Worm (Caenorhabditis elegans) whole organism, early embryonic: ENCODE measurements around the gene F11G11.15.
"Not testable (repeated sequence)": the region's sequence is repeated elsewhere in the genome, so short reads cannot be mapped to it uniquely, and the experiment has no call there.

Experiments
- B0310.2 ChIP-seq: sonication (generic microtip); optimal IDR thresholded peaks from 2 replicates; lab custom pipeline; 2016; ENCODE audit warnings: mild to moderate bottlenecking, missing genetic modification characterization, missing compliant biosample characterization
- F13C5.2 ChIP-seq: sonication (generic microtip); optimal IDR thresholded peaks from 2 replicates; lab custom pipeline; 2017; ENCODE audit warnings: mild to moderate bottlenecking, missing genetic modification characterization, inconsistent platforms, missing compliant biosample characterization
- aly-1 ChIP-seq: sonication (generic microtip); optimal IDR thresholded peaks from 2 replicates; lab custom pipeline; 2016; ENCODE audit warnings: missing genetic modification characterization, missing compliant biosample characterization
- ama-1 ChIP-seq: fragments of 150-350 bp; optimal IDR thresholded peaks from 2 replicates; lab custom pipeline; 2014
- ceh-13 ChIP-seq: fragments of 200-800 bp; sonication (Bioruptor generic); optimal IDR thresholded peaks from 2 replicates; lab custom pipeline; 2018; ENCODE audit warnings: mild to moderate bottlenecking, missing genetic modification characterization, missing compliant biosample characterization
- ceh-36 ChIP-seq: sonication (generic microtip); optimal IDR thresholded peaks from 2 replicates; lab custom pipeline; 2016; ENCODE audit warnings: missing genetic modification characterization, inconsistent platforms, missing compliant biosample characterization
- ets-7 ChIP-seq: sonication (generic microtip); optimal IDR thresholded peaks from 2 replicates; lab custom pipeline; 2016; ENCODE audit warnings: missing genotype, missing genetic modification characterization, missing compliant biosample characterization
- flt-1 ChIP-seq: fragments of 200-800 bp; sonication (Bioruptor generic); IDR thresholded peaks from 2 replicates; pipeline ENCODE4 v1.3.6; 2022; ENCODE audit warnings: missing genetic modification characterization, missing compliant biosample characterization
- hmbx-1 ChIP-seq: sonication (generic microtip); optimal IDR thresholded peaks from 2 replicates; lab custom pipeline; 2016; ENCODE audit warnings: mild to moderate bottlenecking, missing genetic modification characterization, missing compliant biosample characterization
- hmg-4 ChIP-seq: fragments of 200-800 bp; sonication (Bioruptor generic); optimal IDR thresholded peaks from 2 replicates; lab custom pipeline; 2018; ENCODE audit warnings: mild to moderate bottlenecking, missing genetic modification characterization, missing compliant biosample characterization
- hnd-1 ChIP-seq: sonication (generic microtip); optimal IDR thresholded peaks from 2 replicates; lab custom pipeline; 2016; ENCODE audit warnings: missing genetic modification characterization, missing compliant biosample characterization
- pes-1 ChIP-seq: fragments of 200-800 bp; sonication (Bioruptor generic); IDR thresholded peaks from 2 replicates; pipeline ENCODE4 v1.3.6; 2022; ENCODE audit warnings: missing genetic modification reagents, missing genetic modification characterization, missing compliant biosample characterization
- scrt-1 ChIP-seq: fragments of 200-800 bp; sonication (Bioruptor generic); IDR thresholded peaks from 2 replicates; pipeline ENCODE4 v1.3.6; 2022; ENCODE audit warnings: missing genetic modification characterization, missing compliant biosample characterization
- sea-1 ChIP-seq: fragments of 200-800 bp; sonication (Bioruptor generic); conservative IDR thresholded peaks from 2 replicates; pipeline ENCODE4 v1.3.6; 2022; ENCODE audit warnings: missing genetic modification characterization, missing compliant biosample characterization
- tbx-11 ChIP-seq: fragments of 200-800 bp; sonication (Bioruptor generic); IDR thresholded peaks from 2 replicates; pipeline ENCODE4 v1.3.6; 2022; ENCODE audit warnings: missing genetic modification characterization, missing compliant biosample characterization
- tbx-37 ChIP-seq: fragments of 200-800 bp; sonication (Bioruptor generic); conservative IDR thresholded peaks from 2 replicates; pipeline ENCODE4 v1.3.6; 2022; ENCODE audit warnings: missing genetic modification reagents, missing genetic modification characterization, missing compliant biosample characterization
- tra-4 ChIP-seq: sonication (generic microtip); optimal IDR thresholded peaks from 2 replicates; lab custom pipeline; 2017; ENCODE audit warnings: missing genetic modification characterization, missing compliant biosample characterization

Gene F11G11.15

ce11 chrII:4851594-4852106 lies 23.0 kb upstream of the F11G11.15 start, which contains the start of gene dnj-9:
Gene dnj-9, plus strand, starts transcription at chrII:4852056.
- TF ChIP-seq hnd-1 (tag; lab: Kevin White, UChicago) = peak; percentile 32
- peak; percentile 68 for TF ChIP-seq F13C5.2 (tag; lab: Kevin White, UChicago)
- no peak for TF ChIP-seq aly-1 (tag; lab: Kevin White, UChicago)
- TF ChIP-seq tbx-37 (GFP tag; lab: Robert Waterston, UW) = 0 out of 2 replicates have a peak, but pooled peaks have one; percentile 31
- TF ChIP-seq ceh-36 (tag; lab: Kevin White, UChicago) = peak; percentile 30
- TF ChIP-seq pes-1 (GFP tag; lab: Robert Waterston, UW) = peak; percentile 48; the same call in 1 of the 2 replicates
- TF ChIP-seq hmbx-1 (tag; lab: Kevin White, UChicago) = peak; percentile 29
- TF ChIP-seq scrt-1 (GFP tag; lab: Robert Waterston, UW) = peak; percentile 59; the same call in 1 of the 2 replicates
- TF ChIP-seq flt-1 (GFP tag; lab: Robert Waterston, UW) = peak; percentile 62; the same call in 1 of the 2 replicates
- no peak for TF ChIP-seq sea-1
- TF ChIP-seq tra-4 (tag; lab: Kevin White, UChicago) = no peak

- TF ChIP-seq F13C5.2 (tag; lab: Kevin White, UChicago) (no peak), flt-1 (GFP tag; lab: Robert Waterston, UW) (no peak), pes-1 (GFP tag; lab: Robert Waterston, UW) (no peak), ets-7 (no peak), ama-1 (lab: Kevin White, UChicago) (no peak), ceh-13 (GFP tag; lab: Kevin White, UChicago) (no peak), hmg-4 (no peak), tra-4 (tag; lab: Kevin White, UChicago) (no peak), sea-1 (no peak), scrt-1 (GFP tag; lab: Robert Waterston, UW) (no peak), hnd-1 (tag; lab: Kevin White, UChicago) (no peak), B0310.2 (tag; lab: Kevin White, UChicago) (no peak), aly-1 (tag; lab: Kevin White, UChicago) (no peak), tbx-37 (GFP tag; lab: Robert Waterston, UW) (no peak), tbx-11 (no peak), hmbx-1 (tag; lab: Kevin White, UChicago) (no peak), ceh-36 (tag; lab: Kevin White, UChicago) (no peak)
These were observed 19.9 kb upstream of the F11G11.15 start for ce11 chrII:4854761-4855160.

ce11 chrII:4855489-4855888 lies 19.2 kb upstream of the F11G11.15 start:
- TF ChIP-seq tbx-11 (no peak), tbx-37 (GFP tag; lab: Robert Waterston, UW) (no peak), B0310.2 (tag; lab: Kevin White, UChicago) (no peak), ceh-36 (tag; lab: Kevin White, UChicago) (no peak), aly-1 (tag; lab: Kevin White, UChicago) (no peak), tra-4 (tag; lab: Kevin White, UChicago) (no peak), F13C5.2 (tag; lab: Kevin White, UChicago) (no peak), hmbx-1 (tag; lab: Kevin White, UChicago) (no peak), ets-7 (no peak)

ce11 chrII:4856113-4856512 lies 18.5 kb upstream of the F11G11.15 start:
- TF ChIP-seq pes-1 (GFP tag; lab: Robert Waterston, UW) (no peak), ceh-13 (GFP tag; lab: Kevin White, UChicago) (no peak), hmg-4 (no peak), B0310.2 (tag; lab: Kevin White, UChicago) (no peak), flt-1 (GFP tag; lab: Robert Waterston, UW) (no peak), tbx-11 (no peak), aly-1 (tag; lab: Kevin White, UChicago) (no peak), tbx-37 (GFP tag; lab: Robert Waterston, UW) (no peak), scrt-1 (GFP tag; lab: Robert Waterston, UW) (no peak), tra-4 (tag; lab: Kevin White, UChicago) (no peak)

- no peak for TF ChIP-seq ets-7
- TF ChIP-seq pes-1 (GFP tag; lab: Robert Waterston, UW) = no peak
- no peak for TF ChIP-seq ceh-13 (GFP tag; lab: Kevin White, UChicago)
These were observed 17.6 kb upstream of the F11G11.15 start for ce11 chrII:4857086-4857485.

ce11 chrII:4857873-4858364 lies 16.7 kb upstream of the F11G11.15 start, which contains the start of gene F11G11.5:
Gene F11G11.5, plus strand, starts transcription at chrII:4857923.
- TF ChIP-seq tbx-37 (GFP tag; lab: Robert Waterston, UW) = no peak
- TF ChIP-seq scrt-1 (GFP tag; lab: Robert Waterston, UW) = no peak
- no peak for TF ChIP-seq ceh-13 (GFP tag; lab: Kevin White, UChicago)
- TF ChIP-seq tbx-11 = no peak
- no peak for TF ChIP-seq ceh-36 (tag; lab: Kevin White, UChicago)
- no peak for TF ChIP-seq ama-1 (lab: Kevin White, UChicago)
- TF ChIP-seq sea-1 = no peak

ce11 chrII:4858906-4859411 lies 15.7 kb upstream of the F11G11.15 start:
- no peak for TF ChIP-seq ama-1 (lab: Kevin White, UChicago)
- TF ChIP-seq tbx-11 = no peak

- TF ChIP-seq tbx-37 (GFP tag; lab: Robert Waterston, UW); aly-1 (tag; lab: Kevin White, UChicago); tbx-11: not testable (repeated sequence)
These were observed 14.4 kb upstream of the F11G11.15 start, which contains the start of the genes nspd-5 and F11G11.4 for ce11 chrII:4860260-4860659. Gene nspd-5, minus strand, starts transcription at chrII:4860360. Gene F11G11.4, plus strand, starts transcription at chrII:4860594.
